Worm (Caenorhabditis elegans) whole organism, young adult: ENCODE measurements around the gene Y45G5AM.3.
A peak's percentile ranks its signal among the peaks of the same experiment; 100 is the strongest.

ENCODE experiments used
- B0336.3 ChIP-seq: fragments of 200-800 bp; sonication (Bioruptor generic); IDR thresholded peaks from 2 replicates; pipeline ENCODE4 v1.3.6; 2022; ENCODE audit warnings: missing genetic modification characterization, missing compliant biosample characterization
- D2030.7 ChIP-seq: fragments of 200-800 bp; sonication (Bioruptor generic); IDR thresholded peaks from 2 replicates; pipeline ENCODE4 v1.3.6; 2022; ENCODE audit warnings: missing genetic modification reagents, missing genetic modification characterization, missing compliant biosample characterization
- F22D6.2 ChIP-seq: sonication (generic microtip); optimal IDR thresholded peaks from 2 replicates; lab custom pipeline; 2016; ENCODE audit warnings: mild to moderate bottlenecking, missing genetic modification characterization, missing compliant biosample characterization
- F33H1.4 ChIP-seq: fragments of 200-800 bp; sonication (Bioruptor generic); IDR thresholded peaks from 2 replicates; pipeline ENCODE4 v1.3.6; 2022; ENCODE audit warnings: missing genetic modification reagents, missing genetic modification characterization, missing compliant biosample characterization
- F37B4.10 ChIP-seq: fragments of 200-800 bp; sonication (Bioruptor generic); IDR thresholded peaks from 2 replicates; pipeline ENCODE4 v1.3.6; 2022; ENCODE audit warnings: missing genetic modification characterization, missing compliant biosample characterization
- F39B2.1 ChIP-seq: fragments of 200-800 bp; sonication (Bioruptor generic); IDR thresholded peaks from 2 replicates; pipeline ENCODE4 v1.3.6; 2022; ENCODE audit warnings: missing genetic modification reagents, missing genetic modification characterization, missing compliant biosample characterization
- F49E8.2 ChIP-seq: sonication (generic microtip); optimal IDR thresholded peaks from 3 replicates; lab custom pipeline; 2017; ENCODE audit warnings: missing genetic modification characterization, mild to moderate bottlenecking, missing compliant biosample characterization, antibody characterized with exemption, moderate library complexity; ENCODE audit not compliant: insufficient read depth
- F52B5.7 ChIP-seq: sonication (generic microtip); optimal IDR thresholded peaks from 2 replicates; lab custom pipeline; 2016; ENCODE audit warnings: mild to moderate bottlenecking, missing genetic modification characterization, missing compliant biosample characterization
- F57C9.4 ChIP-seq: sonication (generic microtip); optimal IDR thresholded peaks from 2 replicates; lab custom pipeline; 2017; ENCODE audit warnings: mild to moderate bottlenecking, missing genetic modification characterization, missing compliant biosample characterization
- K11D2.4 ChIP-seq: fragments of 200-800 bp; sonication (Bioruptor generic); IDR thresholded peaks from 2 replicates; pipeline ENCODE4 v1.3.6; 2022; ENCODE audit warnings: missing genetic modification reagents, missing genetic modification characterization, missing compliant biosample characterization
- K12H6.12 ChIP-seq: fragments of 200-800 bp; sonication (Bioruptor generic); optimal IDR thresholded peaks from 2 replicates; lab custom pipeline; 2018; ENCODE audit warnings: mild to moderate bottlenecking, missing genetic modification characterization, missing compliant biosample characterization
- Y53G8AR.9 ChIP-seq: fragments of 200-800 bp; sonication (Bioruptor generic); conservative IDR thresholded peaks from 2 replicates; pipeline ENCODE4 v1.3.6; 2022; ENCODE audit warnings: missing genetic modification reagents, missing genetic modification characterization, missing compliant biosample characterization
- Y95B8A.8 ChIP-seq: fragments of 200-800 bp; sonication (Bioruptor generic); IDR thresholded peaks from 2 replicates; pipeline ENCODE4 v1.3.6; 2022; ENCODE audit warnings: missing genetic modification reagents, missing genetic modification characterization, missing compliant biosample characterization
- atf-7 ChIP-seq: sonication (generic microtip); optimal IDR thresholded peaks from 2 replicates; lab custom pipeline; 2017; ENCODE audit warnings: mild to moderate bottlenecking, missing genetic modification characterization, missing compliant biosample characterization
- attf-3 ChIP-seq: fragments of 200-800 bp; sonication (Bioruptor generic); conservative IDR thresholded peaks from 2 replicates; pipeline ENCODE4 v1.3.6; 2022; ENCODE audit warnings: missing genetic modification reagents, missing genetic modification characterization, missing compliant biosample characterization
- attf-6 ChIP-seq: fragments of 200-800 bp; sonication (Bioruptor generic); IDR thresholded peaks from 2 replicates; pipeline ENCODE4 v1.3.6; 2022; ENCODE audit warnings: missing genetic modification reagents, missing genetic modification characterization, missing compliant biosample characterization
- ceh-100 ChIP-seq: fragments of 200-800 bp; sonication (Bioruptor generic); IDR thresholded peaks from 2 replicates; pipeline ENCODE4 v1.3.6; 2022; ENCODE audit warnings: missing genetic modification reagents, missing genetic modification characterization, missing compliant biosample characterization
- ceh-27 ChIP-seq: fragments of 200-800 bp; sonication (Bioruptor generic); optimal IDR thresholded peaks from 2 replicates; lab custom pipeline; 2018; ENCODE audit warnings: mild to moderate bottlenecking, missing genetic modification characterization, moderate library complexity, missing compliant biosample characterization
- ceh-79 ChIP-seq: sonication (generic microtip); optimal IDR thresholded peaks from 2 replicates; lab custom pipeline; 2017; ENCODE audit warnings: mild to moderate bottlenecking, missing genetic modification characterization, missing compliant biosample characterization
- ceh-91 ChIP-seq: fragments of 200-800 bp; sonication (Bioruptor generic); IDR thresholded peaks from 2 replicates; pipeline ENCODE4 v1.3.6; 2022; ENCODE audit warnings: missing genetic modification reagents, missing genetic modification characterization, missing compliant biosample characterization
- dpff-1 ChIP-seq: sonication (generic microtip); optimal IDR thresholded peaks from 2 replicates; lab custom pipeline; 2017; ENCODE audit warnings: mild to moderate bottlenecking, missing genetic modification characterization, missing compliant biosample characterization
- dpl-1 ChIP-seq: fragments of 150-350 bp; optimal IDR thresholded peaks from 2 replicates; lab custom pipeline; 2014; ENCODE audit warnings: missing biosample characterization, missing genetic modification reagents, missing genetic modification characterization
- egl-18 ChIP-seq: fragments of 200-800 bp; sonication (Bioruptor generic); IDR thresholded peaks from 2 replicates; pipeline ENCODE4 v1.3.6; 2022; ENCODE audit warnings: missing genetic modification reagents, missing genetic modification characterization, missing compliant biosample characterization
- fkh-3 ChIP-seq: sonication (generic microtip); optimal IDR thresholded peaks from 2 replicates; lab custom pipeline; 2016; ENCODE audit warnings: mild to moderate bottlenecking, missing genetic modification characterization, missing compliant biosample characterization
- let-607 ChIP-seq, 2 experiments: fragments of 200-800 bp in 1 of 2; sonication (Bioruptor generic) in 1 of 2; sonication (generic microtip) in 1 of 2; optimal IDR thresholded peaks; 2 replicates each; lab custom pipeline; 2016 to 2018; ENCODE audit warnings: mild to moderate bottlenecking in 2 of 2, missing compliant biosample characterization in 2 of 2, missing genetic modification characterization in 2 of 2, moderate library complexity in 2 of 2, missing genotype in 1 of 2
- lin-26 ChIP-seq: fragments of 200-800 bp; sonication (Bioruptor generic); IDR thresholded peaks from 2 replicates; pipeline ENCODE4 v1.3.6; 2022; ENCODE audit warnings: missing genetic modification reagents, missing genetic modification characterization, missing compliant biosample characterization
- lin-35 ChIP-seq, 3 experiments: fragments of 150-350 bp in 2 of 3; sonication (generic microtip) in 1 of 3; optimal IDR thresholded peaks; 2 replicates each; lab custom pipeline; 2014 to 2018; ENCODE audit warnings: missing biosample characterization in 3 of 3, missing genetic modification characterization in 3 of 3, missing genetic modification reagents in 3 of 3
- lin-40 ChIP-seq: sonication (generic microtip); optimal IDR thresholded peaks from 2 replicates; lab custom pipeline; 2016; ENCODE audit warnings: missing genetic modification characterization, mild to moderate bottlenecking, missing compliant biosample characterization, missing genotype, missing genetic modification reagents
- lin-54 ChIP-seq: fragments of 200-800 bp; sonication (Bioruptor generic); optimal IDR thresholded peaks from 2 replicates; lab custom pipeline; 2018; ENCODE audit warnings: mild to moderate bottlenecking, missing genetic modification characterization, missing compliant biosample characterization
- lsl-1 ChIP-seq: fragments of 200-800 bp; sonication (Bioruptor generic); optimal IDR thresholded peaks from 2 replicates; lab custom pipeline; 2018; ENCODE audit warnings: mild to moderate bottlenecking, missing genetic modification characterization, moderate library complexity, missing compliant biosample characterization
- madf-6 ChIP-seq: fragments of 200-800 bp; sonication (Bioruptor generic); IDR thresholded peaks from 2 replicates; pipeline ENCODE4 v1.3.6; 2022; ENCODE audit warnings: missing genetic modification reagents, missing genetic modification characterization, missing compliant biosample characterization
- mcd-1 ChIP-seq: fragments of 200-800 bp; sonication (Bioruptor generic); IDR thresholded peaks from 2 replicates; pipeline ENCODE4 v1.3.6; 2022; ENCODE audit warnings: missing genetic modification reagents, missing genetic modification characterization, missing compliant biosample characterization
- mes-4 ChIP-seq: sonication (generic microtip); optimal IDR thresholded peaks from 2 replicates; lab custom pipeline; 2016; ENCODE audit warnings: missing genotype, missing genetic modification characterization, missing compliant biosample characterization
- nfyb-1 ChIP-seq: fragments of 200-800 bp; sonication (Bioruptor generic); IDR thresholded peaks from 2 replicates; pipeline ENCODE4 v1.3.6; 2022; ENCODE audit warnings: missing genetic modification reagents, missing genetic modification characterization, missing compliant biosample characterization
- pbrm-1 ChIP-seq: fragments of 200-800 bp; sonication (Bioruptor generic); IDR thresholded peaks from 2 replicates; pipeline ENCODE4 v1.3.6; 2022; ENCODE audit warnings: missing genetic modification reagents, missing genetic modification characterization, missing compliant biosample characterization
- rcor-1 ChIP-seq: fragments of 200-800 bp; sonication (Bioruptor generic); IDR thresholded peaks from 2 replicates; pipeline ENCODE4 v1.3.6; 2022; ENCODE audit warnings: missing genetic modification reagents, missing genetic modification characterization, missing compliant biosample characterization
- snpc-1.1 ChIP-seq: sonication (generic microtip); optimal IDR thresholded peaks from 2 replicates; lab custom pipeline; 2017; ENCODE audit warnings: missing genetic modification characterization, mild to moderate bottlenecking, missing compliant biosample characterization, antibody characterized with exemption, moderate library complexity, missing genotype, missing genetic modification reagents; ENCODE audit not compliant: insufficient read depth
- snpc-1.3 ChIP-seq: sonication (generic microtip); optimal IDR thresholded peaks from 2 replicates; lab custom pipeline; 2017; ENCODE audit warnings: missing genetic modification characterization, mild to moderate bottlenecking, missing compliant biosample characterization, antibody characterized with exemption, moderate library complexity, missing genotype, missing genetic modification reagents; ENCODE audit not compliant: insufficient read depth
- snpc-3.4 ChIP-seq: sonication (generic microtip); optimal IDR thresholded peaks from 2 replicates; lab custom pipeline; 2017; ENCODE audit warnings: missing genetic modification characterization, mild to moderate bottlenecking, missing compliant biosample characterization, antibody characterized with exemption, moderate library complexity, missing genotype, missing genetic modification reagents
- snpc-4 ChIP-seq, 5 experiments: fragments of 150-350 bp in 1 of 5; sonication (generic microtip) in 4 of 5; optimal IDR thresholded peaks; 2 replicates each; lab custom pipeline; 2014 to 2018; ENCODE audit warnings: missing genetic modification characterization in 5 of 5, missing biosample characterization in 3 of 5, antibody characterized with exemption in 2 of 5, mild to moderate bottlenecking in 2 of 5, missing compliant biosample characterization in 2 of 5, missing genotype in 2 of 5, moderate library complexity in 2 of 5, missing genetic modification reagents in 1 of 5
- sptf-2 ChIP-seq: fragments of 200-800 bp; sonication (Bioruptor generic); optimal IDR thresholded peaks from 2 replicates; lab custom pipeline; 2018; ENCODE audit warnings: mild to moderate bottlenecking, missing genetic modification characterization, missing compliant biosample characterization
- tbp1 ChIP-seq: fragments of 200-800 bp; sonication (Bioruptor generic); optimal IDR thresholded peaks from 2 replicates; lab custom pipeline; 2018; ENCODE audit warnings: mild to moderate bottlenecking, missing genetic modification characterization, missing compliant biosample characterization
- xnd-1 ChIP-seq: sonication (generic microtip); optimal IDR thresholded peaks from 2 replicates; lab custom pipeline; 2016; ENCODE audit warnings: missing genotype, missing genetic modification reagents, missing genetic modification characterization, missing compliant biosample characterization
- zfh-2 ChIP-seq: fragments of 200-800 bp; sonication (Bioruptor generic); conservative IDR thresholded peaks from 2 replicates; pipeline ENCODE4 v1.3.6; 2022; ENCODE audit warnings: missing genetic modification reagents, missing genetic modification characterization, missing compliant biosample characterization
- ztf-18 ChIP-seq: sonication (generic microtip); optimal IDR thresholded peaks from 2 replicates; lab custom pipeline; 2016; ENCODE audit warnings: missing genotype, mild to moderate bottlenecking, missing genetic modification characterization, missing compliant biosample characterization
- ztf-28 ChIP-seq: fragments of 200-800 bp; sonication (Bioruptor generic); IDR thresholded peaks from 2 replicates; pipeline ENCODE4 v1.3.6; 2022; ENCODE audit warnings: missing genetic modification reagents, missing genetic modification characterization, missing compliant biosample characterization

Gene Y45G5AM.3

ce11 chrV:4194587-4195211 lies 30.3 kb downstream of the Y45G5AM.3 start, which contains the start of gene Y45G5AM.9 (continued):
- TF ChIP-seq mes-4 (tag; lab: Kevin White, UChicago) (no peak), rcor-1 (GFP tag; lab: Robert Waterston, UW) (peak; percentile 37; the same call in 1 of the 2 replicates), ztf-18 (tag; lab: Kevin White, UChicago) (peak; percentile 94), lin-35 (GFP tag; optimal IDR thresholded peaks at IDR 0.05; lab: Kevin White, UChicago) (peak in 1 of 3 experiments; percentile 74), F52B5.7 (tag; lab: Kevin White, UChicago) (no peak), F49E8.2 (tag; lab: Kevin White, UChicago) (no peak), K12H6.12 (tag; lab: Kevin White, UChicago) (peak; percentile 47), let-607 (tag; optimal IDR thresholded peaks at IDR 0.05; lab: Kevin White, UChicago) (peak in 1 of 2 experiments; percentile 8), Y53G8AR.9 (GFP tag; lab: Robert Waterston, UW) (0 out of 2 replicates have a peak, but pooled peaks have one; percentile 54), snpc-3.4 (tag; lab: Kevin White, UChicago) (peak; percentile 10), F22D6.2 (tag; lab: Kevin White, UChicago) (no peak), ztf-28 (GFP tag; lab: Robert Waterston, UW) (no peak), lin-40 (tag; lab: Kevin White, UChicago) (peak; percentile 79), attf-3 (GFP tag; lab: Robert Waterston, UW) (no peak), F57C9.4 (no peak), sptf-2 (no peak), B0336.3 (peak; percentile 45; the same call in 1 of the 2 replicates), atf-7 (no peak), snpc-1.1 (tag; lab: Kevin White, UChicago) (no peak), mcd-1 (GFP tag; lab: Robert Waterston, UW) (peak; percentile 79), tbp1 (GFP tag; lab: Kevin White, UChicago) (peak; percentile 25), ceh-91 (no peak), snpc-4 (GFP tag; optimal IDR thresholded peaks at IDR 0.05; lab: Kevin White, UChicago) (no peak), snpc-4 (tag; optimal IDR thresholded peaks at IDR 0.05; lab: Kevin White, UChicago) (peak in 3 of 4 experiments; percentile 19 to 53 (median 25)), ceh-79 (no peak), Y95B8A.8 (GFP tag; lab: Robert Waterston, UW) (no peak), dpl-1 (GFP tag; lab: Kevin White, UChicago) (peak; percentile 12), ceh-27 (GFP tag; lab: Kevin White, UChicago) (peak; percentile 62), lin-54 (GFP tag; lab: Kevin White, UChicago) (peak; percentile 53), F37B4.10 (GFP tag; lab: Robert Waterston, UW) (no peak), ceh-100 (peak; percentile 41), K11D2.4 (peak; percentile 44; the same call in 1 of the 2 replicates), nfyb-1 (GFP tag; lab: Robert Waterston, UW) (peak; percentile 60), pbrm-1 (GFP tag; lab: Robert Waterston, UW) (peak; percentile 75), lin-26 (peak; percentile 46; the same call in 1 of the 2 replicates), zfh-2 (peak; percentile 93)
- TF ChIP-seq, all 124 proteins: peak for 28

ce11 chrV:4195283-4195682 lies 30.9 kb downstream of the Y45G5AM.3 start, which contains the start of gene algn-5:
Gene algn-5, plus strand, starts transcription at chrV:4195577.
- TF ChIP-seq lsl-1 = peak; percentile 90
- 0 out of 2 replicates have a peak, but pooled peaks have one; percentile 10 for TF ChIP-seq ceh-91
- peak; percentile 76 for TF ChIP-seq xnd-1
- TF ChIP-seq F39B2.1 (GFP tag; lab: Robert Waterston, UW) = no peak
- TF ChIP-seq dpff-1 (tag; lab: Kevin White, UChicago) = no peak
- TF ChIP-seq madf-6 (GFP tag; lab: Robert Waterston, UW) = peak; percentile 71
- TF ChIP-seq D2030.7 = peak; percentile 44; the same call in 1 of the 2 replicates
- TF ChIP-seq Y95B8A.8 (GFP tag; lab: Robert Waterston, UW) = no peak
- TF ChIP-seq F33H1.4 = peak; percentile 86
- TF ChIP-seq attf-6 (GFP tag; lab: Robert Waterston, UW) = no peak
- TF ChIP-seq egl-18 = no peak
- TF ChIP-seq zfh-2 = no peak
- TF ChIP-seq snpc-1.3 = no peak
- TF ChIP-seq fkh-3 (tag; lab: Kevin White, UChicago) = no peak
- TF ChIP-seq, all 124 proteins: peak for 6
